Worm (Caenorhabditis elegans): ENCODE measurements around the gene K07H8.7.

The K07H8.7 gene

DNA sequence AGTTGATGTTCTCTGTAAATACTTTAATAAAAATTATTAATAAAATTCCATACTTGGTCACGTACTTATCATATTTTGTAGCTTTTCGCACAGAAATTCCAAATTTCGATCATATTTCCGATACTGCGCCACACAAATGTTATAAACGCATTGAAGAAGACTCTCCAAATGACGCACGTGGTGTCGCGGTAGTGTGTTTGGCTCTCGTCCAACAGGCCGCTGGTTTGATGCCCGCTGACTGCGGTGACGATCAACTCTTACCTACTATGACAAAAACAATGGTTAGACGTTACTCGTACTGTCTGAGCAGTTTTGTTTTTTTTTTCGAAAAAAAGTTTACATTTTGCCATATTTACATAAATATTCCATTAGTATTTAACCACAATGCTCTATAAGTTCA, 6.9 kb downstream of the K07H8.7 start (continued):
- TF ChIP-seq skn-1 (tag; optimal IDR thresholded peaks at IDR 0.05) (peak; percentile 35), hmg-11 (tag; optimal IDR thresholded peaks at IDR 0.05) (peak; percentile 89), unc-62 (GFP tag; optimal IDR thresholded peaks at IDR 0.05) (no peak), daf-12 (tag; optimal IDR thresholded peaks at IDR 0.05) (no peak), nhr-12 (tag; optimal IDR thresholded peaks at IDR 0.05) (no peak), ceh-9 (tag; optimal IDR thresholded peaks at IDR 0.05) (no peak), mml-1 (tag; optimal IDR thresholded peaks at IDR 0.05) (no peak), unc-39 (tag; optimal IDR thresholded peaks at IDR 0.05) (no peak), elt-2 (tag; optimal IDR thresholded peaks at IDR 0.05) (peak; percentile 66), lsy-12 (tag; optimal IDR thresholded peaks at IDR 0.05) (peak; percentile 48), snpc-4 (tag; optimal IDR thresholded peaks at IDR 0.05) (no peak), fkh-2 (tag; optimal IDR thresholded peaks at IDR 0.05) (no peak), elt-3 (tag; optimal IDR thresholded peaks at IDR 0.05) (peak in 1 of 3 experiments; percentile 72), nhr-43 (tag; optimal IDR thresholded peaks at IDR 0.05; ENCODE audit: poor library complexity, severe bottlenecking) (peak; percentile 57), ztf-4 (tag; optimal IDR thresholded peaks at IDR 0.05) (no peak), fos-1 (tag; optimal IDR thresholded peaks at IDR 0.05) (no peak), ama-1 (optimal IDR thresholded peaks at IDR 0.05) (no peak), tbx-2 (tag; optimal IDR thresholded peaks at IDR 0.05) (peak; percentile 22), elt-1 (tag; optimal IDR thresholded peaks at IDR 0.05) (no peak), lin-15B (tag; optimal IDR thresholded peaks at IDR 0.05) (no peak), ztf-11 (tag; optimal IDR thresholded peaks at IDR 0.05) (no peak), ceh-16 (tag; optimal IDR thresholded peaks at IDR 0.05) (no peak), lin-39 (tag; optimal IDR thresholded peaks at IDR 0.05) (peak; percentile 70)

DNA sequence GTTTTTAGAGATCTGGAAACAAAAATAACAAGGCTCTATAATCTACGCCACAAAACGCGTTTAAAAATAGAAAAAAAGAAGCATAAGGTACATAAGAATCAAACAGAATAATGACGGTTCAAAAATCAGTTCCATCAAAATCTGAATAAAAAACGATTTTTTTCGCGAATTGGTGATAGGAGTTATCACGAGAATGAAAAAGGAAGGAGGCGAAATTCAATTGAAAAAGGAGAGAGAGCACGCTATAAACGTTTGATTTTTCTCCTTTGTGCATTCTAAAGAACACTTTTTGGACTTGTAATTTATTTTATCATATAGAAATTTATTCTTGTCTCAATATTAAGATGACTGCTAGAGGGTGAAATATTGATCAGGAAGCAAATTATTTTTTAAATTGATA, 8.5 kb downstream of the K07H8.7 start:
- TF ChIP-seq jun-1 (tag; optimal IDR thresholded peaks at IDR 0.05) (peak; percentile 8), elt-2 (tag; optimal IDR thresholded peaks at IDR 0.05) (peak; percentile 82), mml-1 (tag; optimal IDR thresholded peaks at IDR 0.05) (no peak), elt-3 (tag; optimal IDR thresholded peaks at IDR 0.05) (no peak), nhr-23 (tag; optimal IDR thresholded peaks at IDR 0.05) (no peak), egl-5 (tag; optimal IDR thresholded peaks at IDR 0.05) (no peak), pqm-1 (tag; optimal IDR thresholded peaks at IDR 0.05) (peak; percentile 71)

ce11 chrIV:8247341-8247740, 12.5 kb downstream of the K07H8.7 start:
- TF ChIP-seq elt-1 (tag; optimal IDR thresholded peaks at IDR 0.05) = peak; percentile 94
- TF ChIP-seq fkh-10 (GFP tag; optimal IDR thresholded peaks at IDR 0.05) = no peak
- TF ChIP-seq nhr-77 (tag; optimal IDR thresholded peaks at IDR 0.05) = no peak
- TF ChIP-seq nhr-23 (tag; optimal IDR thresholded peaks at IDR 0.05) = peak; percentile 34

DNA sequence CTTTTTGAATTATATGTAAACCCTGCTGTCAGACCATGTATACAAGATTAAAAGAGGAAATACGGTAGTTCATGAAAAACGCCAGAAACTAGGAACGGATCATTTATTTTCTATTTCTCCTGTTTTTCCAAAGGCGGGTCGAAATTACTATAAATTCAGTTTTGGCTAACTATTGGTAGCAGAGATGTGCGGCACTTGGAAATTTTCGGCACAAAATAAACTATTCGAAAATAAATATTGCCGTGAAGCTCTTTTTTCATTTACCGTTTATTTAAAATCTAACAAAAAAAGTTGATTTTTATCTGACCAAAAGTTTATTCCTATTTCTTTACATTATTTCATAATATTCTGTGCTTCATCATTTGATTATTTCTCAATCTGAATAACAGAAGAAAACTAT, 15.7 kb downstream of the K07H8.7 start, which contains the start of gene T09A12.1:
TSS of gene T09A12.1 (plus strand) at position 301 of the 400 bp plus-strand sequence.
- TF ChIP-seq nhr-12 (tag; optimal IDR thresholded peaks at IDR 0.05) (no peak), lin-15B (tag; optimal IDR thresholded peaks at IDR 0.05) (no peak), ceh-82 (tag; optimal IDR thresholded peaks at IDR 0.05) (no peak), hmg-11 (tag; optimal IDR thresholded peaks at IDR 0.05) (no peak), pqm-1 (tag; optimal IDR thresholded peaks at IDR 0.05) (no peak), lsy-12 (tag; optimal IDR thresholded peaks at IDR 0.05) (no peak), jun-1 (tag; optimal IDR thresholded peaks at IDR 0.05) (no peak), skn-1 (tag; optimal IDR thresholded peaks at IDR 0.05) (no peak), unc-39 (tag; optimal IDR thresholded peaks at IDR 0.05) (no peak), ama-1 (optimal IDR thresholded peaks at IDR 0.05) (no peak), ceh-16 (tag; optimal IDR thresholded peaks at IDR 0.05) (no peak), fkh-10 (GFP tag; optimal IDR thresholded peaks at IDR 0.05) (no peak), elt-2 (tag; optimal IDR thresholded peaks at IDR 0.05) (no peak), fkh-2 (tag; optimal IDR thresholded peaks at IDR 0.05) (no peak), nhr-67 (tag; optimal IDR thresholded peaks at IDR 0.05) (no peak), lin-39 (tag; optimal IDR thresholded peaks at IDR 0.05) (no peak), nhr-28 (tag; optimal IDR thresholded peaks at IDR 0.05) (no peak), fos-1 (tag; optimal IDR thresholded peaks at IDR 0.05) (no peak), egl-27 (tag; optimal IDR thresholded peaks at IDR 0.05) (no peak)

- TF ChIP-seq ceh-28 (tag; optimal IDR thresholded peaks at IDR 0.05) (no peak), egl-27 (tag; optimal IDR thresholded peaks at IDR 0.05) (no peak), R02D3.7 (tag; optimal IDR thresholded peaks at IDR 0.05) (no peak), daf-12 (tag; optimal IDR thresholded peaks at IDR 0.05) (no peak), jun-1 (tag; optimal IDR thresholded peaks at IDR 0.05) (no peak), unc-39 (tag; optimal IDR thresholded peaks at IDR 0.05) (no peak), fkh-2 (tag; optimal IDR thresholded peaks at IDR 0.05) (no peak), ztf-11 (tag; optimal IDR thresholded peaks at IDR 0.05) (no peak), tbx-2 (tag; optimal IDR thresholded peaks at IDR 0.05) (no peak), ceh-16 (tag; optimal IDR thresholded peaks at IDR 0.05) (no peak), nhr-23 (tag; optimal IDR thresholded peaks at IDR 0.05) (no peak), eor-1 (tag; optimal IDR thresholded peaks at IDR 0.05) (no peak), ZK546.5 (tag; optimal IDR thresholded peaks at IDR 0.05) (no peak)
Measured at ce11 chrIV:8243599-8243998, 16.2 kb downstream of the K07H8.7 start, which contains the start of gene T09A12.8. Gene T09A12.8 (minus strand): TSS chrIV:8243699.
